Worm (Caenorhabditis elegans) whole organism, L2 larva: Measurements from ENCODE around the gene H39E23.3.
A peak's percentile ranks its signal among the peaks of the same experiment; 100 is the strongest.

Source experiments
- C34F6.9 ChIP-seq: fragments of 150-350 bp; optimal IDR thresholded peaks from 2 replicates; lab custom pipeline; 2014; ENCODE audit warnings: missing biosample characterization, missing genetic modification characterization
- ama-1 ChIP-seq: fragments of 150-350 bp; optimal IDR thresholded peaks from 2 replicates; lab custom pipeline; 2018; ENCODE audit warnings: inconsistent platforms
- ceh-16 ChIP-seq: fragments of 150-350 bp; optimal IDR thresholded peaks from 2 replicates; lab custom pipeline; 2014; ENCODE audit warnings: missing biosample characterization, missing genetic modification characterization
- fos-1 ChIP-seq: fragments of 150-350 bp; optimal IDR thresholded peaks from 2 replicates; lab custom pipeline; 2014; ENCODE audit warnings: missing biosample characterization, missing genetic modification characterization
- lin-13 ChIP-seq: fragments of 150-350 bp; optimal IDR thresholded peaks from 2 replicates; lab custom pipeline; 2014; ENCODE audit warnings: missing biosample characterization, missing genetic modification reagents, missing genetic modification characterization
- lin-39 ChIP-seq: fragments of 150-350 bp; optimal IDR thresholded peaks from 2 replicates; lab custom pipeline; 2014; ENCODE audit warnings: missing biosample characterization, missing genetic modification reagents, missing genetic modification characterization
- nhr-10 ChIP-seq: sonication (generic microtip); optimal IDR thresholded peaks from 2 replicates; lab custom pipeline; 2017; ENCODE audit warnings: missing biosample characterization, missing genetic modification characterization

DNA sequence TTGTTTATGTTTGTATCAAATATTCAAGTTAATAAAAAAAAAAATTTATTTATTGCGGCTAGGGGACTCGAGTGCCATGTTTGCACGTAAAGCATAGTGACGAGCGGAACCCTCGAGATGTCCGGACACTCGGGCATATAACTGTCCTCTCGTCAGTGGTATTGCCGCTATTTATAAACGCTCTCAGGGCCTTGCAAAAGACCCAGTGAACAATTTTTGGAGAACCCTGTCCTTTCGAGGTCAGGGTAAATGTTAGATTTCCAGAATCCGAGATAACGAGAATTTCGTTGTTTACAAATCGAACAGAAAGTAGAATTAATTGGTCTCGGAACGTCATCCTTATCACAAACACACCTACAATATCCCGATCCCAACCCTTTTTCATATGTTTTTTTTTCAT, 15.2 kb upstream of the H39E23.3 start, which contains the start of gene D1086.3:
- peak; percentile 8 for TF ChIP-seq lin-13 (GFP tag; lab: Kevin White, UChicago)
- peak; percentile 5 for TF ChIP-seq C34F6.9 (tag; lab: Kevin White, UChicago)
- TF ChIP-seq fos-1: peak; percentile 1
- TF ChIP-seq lin-39 (tag; lab: Kevin White, UChicago): no peak
- TF ChIP-seq ceh-16 (tag; lab: Kevin White, UChicago): no peak
- TF ChIP-seq nhr-10: no peak
- TF ChIP-seq ama-1 (lab: Kevin White, UChicago): peak; percentile 91
